Worm (Caenorhabditis elegans): Measurements from ENCODE around the gene vha-9.

ce11 chrII:10302646-10303045 is 867 bp downstream of the vha-9 start, which contains the start of gene clpp-1:
- no peak for TF ChIP-seq ceh-13 (GFP tag; optimal IDR thresholded peaks at IDR 0.05)
- no peak for TF ChIP-seq pes-1 (GFP tag; IDR thresholded peaks at IDR 0.05)
- TF ChIP-seq ceh-36 (tag; optimal IDR thresholded peaks at IDR 0.05): no peak
- no peak for TF ChIP-seq tbx-11 (GFP tag; IDR thresholded peaks at IDR 0.05)
- no peak for TF ChIP-seq hmbx-1 (tag; optimal IDR thresholded peaks at IDR 0.05)
- no peak for TF ChIP-seq ama-1 (optimal IDR thresholded peaks at IDR 0.05)
- TF ChIP-seq F13C5.2 (tag; optimal IDR thresholded peaks at IDR 0.05): no peak
- no peak for TF ChIP-seq scrt-1 (GFP tag; IDR thresholded peaks at IDR 0.05)
- no peak for TF ChIP-seq ets-7 (tag; optimal IDR thresholded peaks at IDR 0.05)
- no peak for TF ChIP-seq B0310.2 (tag; optimal IDR thresholded peaks at IDR 0.05)
